Fruit fly (Drosophila melanogaster) whole organism, embryonic: Measurements from ENCODE around the gene CG4009.

Experiments
- Atf-2 ChIP-seq: fragments of 200-800 bp; sonication (Bioruptor generic); optimal IDR thresholded peaks from 2 replicates; lab custom pipeline; 2016; ENCODE audit warnings: missing biosample characterization, missing genetic modification characterization
- BEAF-32 ChIP-seq: fragments of 200-800 bp; sonication (Bioruptor generic); optimal IDR thresholded peaks from 3 replicates; lab custom pipeline; 2017; ENCODE audit warnings: missing biosample characterization, missing genetic modification characterization, mild to moderate bottlenecking, moderate library complexity, missing genetic modification reagents
- Bgb ChIP-seq: fragments of 200-800 bp; sonication (Bioruptor generic); IDR thresholded peaks from 2 replicates; pipeline ENCODE4 v1.3.6; 2022; ENCODE audit warnings: missing biosample characterization, missing genetic modification characterization; ENCODE audit not compliant: partially characterized antibody
- CG10209 ChIP-seq: fragments of 200-800 bp; sonication (Bioruptor generic); optimal IDR thresholded peaks from 3 replicates; lab custom pipeline; 2017; ENCODE audit warnings: missing biosample characterization, mild to moderate bottlenecking, missing genetic modification characterization, missing genetic modification reagents
- CG1024 ChIP-seq: fragments of 200-800 bp; sonication (Bioruptor generic); IDR thresholded peaks from 2 replicates; pipeline ENCODE4 v1.3.6; 2022; ENCODE audit warnings: missing biosample characterization, missing genetic modification characterization
- CG10267 ChIP-seq: fragments of 200-800 bp; sonication (Bioruptor generic); optimal IDR thresholded peaks from 2 replicates; lab custom pipeline; 2018; ENCODE audit warnings: missing biosample characterization, mild to moderate bottlenecking, missing genetic modification characterization, moderate library complexity
- CG10979 ChIP-seq: fragments of 200-800 bp; sonication (Bioruptor generic); optimal IDR thresholded peaks from 2 replicates; lab custom pipeline; 2018; ENCODE audit warnings: missing biosample characterization, mild to moderate bottlenecking, missing genetic modification characterization, moderate library complexity
- CG11456 ChIP-seq: fragments of 200-800 bp; sonication (Bioruptor generic); IDR thresholded peaks from 3 replicates; pipeline ENCODE4 v1.3.6; 2022; ENCODE audit warnings: missing biosample characterization, missing genetic modification characterization
- CG12299 ChIP-seq: fragments of 200-800 bp; sonication (Bioruptor generic); optimal IDR thresholded peaks from 2 replicates; lab custom pipeline; 2018; ENCODE audit warnings: missing biosample characterization, mild to moderate bottlenecking, missing genetic modification characterization
- CG12659 ChIP-seq: fragments of 200-800 bp; sonication (Bioruptor generic); optimal IDR thresholded peaks from 3 replicates; lab custom pipeline; 2017; ENCODE audit warnings: mild to moderate bottlenecking, missing biosample characterization, missing genetic modification reagents, missing genetic modification characterization
- CG13287 ChIP-seq: fragments of 200-800 bp; sonication (Bioruptor generic); IDR thresholded peaks from 2 replicates; pipeline ENCODE4 v1.3.6; 2022; ENCODE audit warnings: missing biosample characterization, missing genetic modification characterization; ENCODE audit not compliant: partially characterized antibody
- CG15514 ChIP-seq: fragments of 200-800 bp; sonication (Bioruptor generic); optimal IDR thresholded peaks from 3 replicates; lab custom pipeline; 2017; ENCODE audit warnings: missing biosample characterization, missing genetic modification characterization, mild to moderate bottlenecking, moderate library complexity, missing genetic modification reagents
- CG16779 ChIP-seq: fragments of 200-800 bp; sonication (Bioruptor generic); IDR thresholded peaks from 2 replicates; pipeline ENCODE4 v1.3.6; 2022; ENCODE audit warnings: missing biosample characterization, missing genetic modification characterization
- CG18262 ChIP-seq: fragments of 200-800 bp; optimal IDR thresholded peaks from 3 replicates; lab custom pipeline; 2019; ENCODE audit warnings: missing biosample characterization, mild to moderate bottlenecking, missing genetic modification characterization, moderate library complexity
- CG2129 ChIP-seq: fragments of 200-800 bp; sonication (Bioruptor generic); IDR thresholded peaks from 2 replicates; pipeline ENCODE4 v1.3.6; 2022; ENCODE audit warnings: missing biosample characterization, missing genetic modification characterization; ENCODE audit not compliant: partially characterized antibody
- CG2712 ChIP-seq: fragments of 200-800 bp; optimal IDR thresholded peaks from 3 replicates; lab custom pipeline; 2019; ENCODE audit warnings: missing biosample characterization, mild to moderate bottlenecking, missing genetic modification characterization, moderate library complexity
- CG34224 ChIP-seq: fragments of 200-800 bp; sonication (Bioruptor generic); IDR thresholded peaks from 3 replicates; pipeline ENCODE4 v1.3.6; 2022; ENCODE audit warnings: missing biosample characterization, missing genetic modification characterization; ENCODE audit not compliant: partially characterized antibody
- CG4854 ChIP-seq: fragments of 200-800 bp; sonication (Bioruptor generic); optimal IDR thresholded peaks from 2 replicates; lab custom pipeline; 2016; ENCODE audit warnings: missing biosample characterization, missing genetic modification characterization, inconsistent platforms
- CG6791 ChIP-seq: fragments of 200-800 bp; sonication (Bioruptor generic); IDR thresholded peaks from 3 replicates; pipeline ENCODE4 v1.3.6; 2022; ENCODE audit warnings: missing biosample characterization, missing genetic modification characterization; ENCODE audit not compliant: partially characterized antibody
- CG7963 ChIP-seq: fragments of 200-800 bp; sonication (Bioruptor generic); IDR thresholded peaks from 3 replicates; pipeline ENCODE4 v1.3.6; 2022; ENCODE audit warnings: missing biosample characterization, missing genetic modification characterization; ENCODE audit not compliant: partially characterized antibody
- CG8924 ChIP-seq: fragments of 200-800 bp; optimal IDR thresholded peaks from 3 replicates; lab custom pipeline; 2019; ENCODE audit warnings: missing biosample characterization, mild to moderate bottlenecking, missing genetic modification characterization, moderate library complexity
- E2f2 ChIP-seq: fragments of 200-800 bp; sonication (Bioruptor generic); IDR thresholded peaks from 2 replicates; pipeline ENCODE4 v1.3.6; 2022; ENCODE audit warnings: missing biosample characterization, missing genetic modification characterization
- Elba2 ChIP-seq: fragments of 200-800 bp; sonication (Bioruptor generic); optimal IDR thresholded peaks from 3 replicates; lab custom pipeline; 2016; ENCODE audit warnings: missing biosample characterization, missing genetic modification characterization
- Hsf ChIP-seq: fragments of 200-800 bp; sonication (Bioruptor generic); optimal IDR thresholded peaks from 3 replicates; lab custom pipeline; 2016; ENCODE audit warnings: missing biosample characterization, missing genetic modification characterization
- MBD-R2 ChIP-seq: fragments of 200-800 bp; sonication (Bioruptor generic); IDR thresholded peaks from 2 replicates; pipeline ENCODE4 v1.3.6; 2022; ENCODE audit warnings: missing biosample characterization, missing genetic modification characterization
- Oaz ChIP-seq: fragments of 200-800 bp; sonication (Bioruptor generic); IDR thresholded peaks from 2 replicates; pipeline ENCODE4 v1.3.6; 2022; ENCODE audit warnings: missing biosample characterization, missing genetic modification characterization
- Opbp ChIP-seq: fragments of 200-800 bp; sonication (Bioruptor generic); IDR thresholded peaks from 3 replicates; pipeline ENCODE4 v1.3.6; 2022; ENCODE audit warnings: missing biosample characterization, missing genetic modification characterization; ENCODE audit not compliant: partially characterized antibody
- Rfx ChIP-seq: fragments of 200-800 bp; sonication (Bioruptor generic); IDR thresholded peaks from 2 replicates; pipeline ENCODE4 v1.3.6; 2022; ENCODE audit warnings: missing biosample characterization, missing genetic modification characterization
- Sry-δ ChIP-seq: fragments of 200-800 bp; sonication (Bioruptor generic); optimal IDR thresholded peaks from 2 replicates; lab custom pipeline; 2016; ENCODE audit warnings: missing biosample characterization, missing genetic modification characterization
- Xrp1 ChIP-seq: fragments of 200-800 bp; sonication (Bioruptor generic); IDR thresholded peaks from 2 replicates; pipeline ENCODE4 v1.3.6; 2022; ENCODE audit warnings: missing biosample characterization, missing genetic modification characterization
- amos ChIP-seq: fragments of 200-800 bp; sonication (Bioruptor generic); IDR thresholded peaks from 2 replicates; pipeline ENCODE4 v1.3.6; 2022; ENCODE audit warnings: missing biosample characterization, missing genetic modification characterization; ENCODE audit not compliant: partially characterized antibody
- ara ChIP-seq: fragments of 200-800 bp; sonication (Bioruptor generic); IDR thresholded peaks from 2 replicates; pipeline ENCODE4 v1.3.6; 2022; ENCODE audit warnings: missing biosample characterization, missing genetic modification characterization
- bbx ChIP-seq: fragments of 200-800 bp; sonication (Bioruptor generic); IDR thresholded peaks from 2 replicates; pipeline ENCODE4 v1.3.6; 2022; ENCODE audit warnings: missing biosample characterization, missing genetic modification characterization; ENCODE audit not compliant: partially characterized antibody
- crp ChIP-seq, 2 experiments: fragments of 200-800 bp; sonication (Bioruptor generic); optimal IDR thresholded peaks; 2 replicates in 1 of 2; 3 replicates in 1 of 2; lab custom pipeline; 2017; ENCODE audit warnings: missing biosample characterization in 2 of 2, missing genetic modification characterization in 2 of 2, mild to moderate bottlenecking in 1 of 2, moderate library complexity in 1 of 2
- danr ChIP-seq: fragments of 200-800 bp; sonication (Bioruptor generic); IDR thresholded peaks from 2 replicates; pipeline ENCODE4 v1.3.6; 2022; ENCODE audit warnings: missing biosample characterization, missing genetic modification characterization
- ftz-f1 ChIP-seq: fragments of 200-800 bp; sonication (Bioruptor generic); optimal IDR thresholded peaks from 2 replicates; lab custom pipeline; 2016; ENCODE audit warnings: missing biosample characterization, missing genetic modification characterization
- fu2 ChIP-seq: fragments of 200-800 bp; sonication (Bioruptor generic); optimal IDR thresholded peaks from 2 replicates; lab custom pipeline; 2016; ENCODE audit warnings: missing biosample characterization, missing genetic modification characterization
- ham ChIP-seq: fragments of 200-800 bp; sonication (Bioruptor generic); IDR thresholded peaks from 2 replicates; pipeline ENCODE4 v1.3.6; 2022; ENCODE audit warnings: missing biosample characterization, missing genetic modification characterization
- hb ChIP-seq: fragments of 200-800 bp; sonication (Bioruptor generic); IDR thresholded peaks from 3 replicates; pipeline ENCODE4 v1.3.6; 2022; ENCODE audit warnings: missing biosample characterization, missing genetic modification characterization; ENCODE audit not compliant: partially characterized antibody
- hbn ChIP-seq: fragments of 200-800 bp; sonication (Bioruptor generic); IDR thresholded peaks from 2 replicates; pipeline ENCODE4 v1.3.6; 2022; ENCODE audit warnings: missing biosample characterization, missing genetic modification characterization; ENCODE audit not compliant: partially characterized antibody
- knrl ChIP-seq: fragments of 200-800 bp; sonication (Bioruptor generic); IDR thresholded peaks from 3 replicates; pipeline ENCODE4 v1.3.6; 2022; ENCODE audit warnings: missing biosample characterization, missing genetic modification characterization; ENCODE audit not compliant: partially characterized antibody
- lab ChIP-seq: fragments of 200-800 bp; sonication (Bioruptor generic); optimal IDR thresholded peaks from 3 replicates; lab custom pipeline; 2017; ENCODE audit warnings: missing biosample characterization, missing genetic modification characterization, mild to moderate bottlenecking, moderate library complexity, missing genetic modification reagents
- luna ChIP-seq: fragments of 200-800 bp; sonication (Bioruptor generic); optimal IDR thresholded peaks from 2 replicates; lab custom pipeline; 2016; ENCODE audit warnings: missing biosample characterization, missing genetic modification characterization
- pb ChIP-seq: fragments of 200-800 bp; sonication (Bioruptor generic); optimal IDR thresholded peaks from 3 replicates; lab custom pipeline; 2016; ENCODE audit warnings: missing biosample characterization, missing genetic modification characterization
- sens ChIP-seq: fragments of 200-800 bp; sonication (Bioruptor generic); peaks from one replicate; lab custom pipeline; 2016; ENCODE audit warnings: missing biosample characterization, missing genetic modification characterization
- stwl ChIP-seq: fragments of 200-800 bp; sonication (Bioruptor generic); optimal IDR thresholded peaks from 3 replicates; lab custom pipeline; 2018; ENCODE audit warnings: missing biosample characterization, mild to moderate bottlenecking, missing genetic modification characterization, moderate library complexity
- unc-4 ChIP-seq: fragments of 200-800 bp; sonication (Bioruptor generic); IDR thresholded peaks from 2 replicates; pipeline ENCODE4 v1.3.6; 2022; ENCODE audit warnings: missing biosample characterization, missing genetic modification characterization; ENCODE audit not compliant: partially characterized antibody

Gene CG4009

dm6 chr3R:17085029-17085807, 49.4 kb upstream of the CG4009 start, which contains the start of gene GckIII (continued):
- TF ChIP-seq CG34224 (peak; percentile 93), Xrp1 (peak; percentile 12), CG15514 (GFP tag; lab: Kevin White, UChicago) (peak; percentile 24), amos (GFP tag; lab: Robert Waterston, UW) (peak; percentile 79), CG18262 (tag; lab: Kevin White, UChicago) (peak; percentile 19), CG16779 (GFP tag; lab: Robert Waterston, UW) (no peak), CG10267 (tag; lab: Kevin White, UChicago) (peak; percentile 55), bbx (peak; percentile 86), CG13287 (GFP tag; lab: Robert Waterston, UW) (peak; percentile 87), knrl (peak; percentile 72; the same call in 2 of the 3 replicates), Hsf (GFP tag; lab: Kevin White, UChicago) (no peak), MBD-R2 (GFP tag; lab: Robert Waterston, UW) (peak; percentile 54), CG4854 (GFP tag; lab: Kevin White, UChicago) (no peak), CG7963 (GFP tag; lab: Robert Waterston, UW) (peak; percentile 59; the same call in 2 of the 3 replicates), Rfx (no peak), CG1024 (no peak), luna (GFP tag; lab: Kevin White, UChicago) (no peak), E2f2 (GFP tag; lab: Robert Waterston, UW) (peak; percentile 51; the same call in 1 of the 2 replicates), BEAF-32 (peak; percentile 74), hbn (GFP tag; lab: Robert Waterston, UW) (peak; percentile 52), crp (GFP tag; optimal IDR thresholded peaks at IDR 0.05; lab: Kevin White, UChicago) (peak in 1 of 2 experiments; percentile 79), CG10979 (peak; percentile 2), sens (peak; percentile 82), CG12299 (no peak), Opbp (GFP tag; lab: Robert Waterston, UW) (peak; percentile 11; the same call in 2 of the 3 replicates), lab (GFP tag; lab: Kevin White, UChicago) (no peak), Bgb (GFP tag; lab: Robert Waterston, UW) (peak; percentile 86), ham (GFP tag; lab: Robert Waterston, UW) (no peak), CG6791 (peak; percentile 87), Elba2 (no peak), hb (GFP tag; lab: Robert Waterston, UW) (peak; percentile 79), unc-4 (GFP tag; lab: Robert Waterston, UW) (peak; percentile 91), CG8924 (peak; percentile 32), Sry-δ (GFP tag; lab: Kevin White, UChicago) (peak; percentile 50), CG11456 (GFP tag; lab: Robert Waterston, UW) (no peak), CG10209 (GFP tag; lab: Kevin White, UChicago) (no peak), Oaz (GFP tag; lab: Robert Waterston, UW) (no peak), danr (no peak), ftz-f1 (GFP tag; lab: Kevin White, UChicago) (no peak), CG12659 (peak; percentile 51), fu2 (GFP tag; lab: Kevin White, UChicago) (no peak), CG2129 (GFP tag; lab: Robert Waterston, UW) (peak; percentile 86), Atf-2 (GFP tag; lab: Kevin White, UChicago) (no peak), pb (GFP tag; lab: Kevin White, UChicago) (no peak), stwl (tag; lab: Kevin White, UChicago) (peak; percentile 59), CG2712 (tag; lab: Kevin White, UChicago) (peak; percentile 42), ara (no peak)
